Worm (Caenorhabditis elegans): Measurements from ENCODE around the gene F13E9.16.

F13E9.16 gene

DNA sequence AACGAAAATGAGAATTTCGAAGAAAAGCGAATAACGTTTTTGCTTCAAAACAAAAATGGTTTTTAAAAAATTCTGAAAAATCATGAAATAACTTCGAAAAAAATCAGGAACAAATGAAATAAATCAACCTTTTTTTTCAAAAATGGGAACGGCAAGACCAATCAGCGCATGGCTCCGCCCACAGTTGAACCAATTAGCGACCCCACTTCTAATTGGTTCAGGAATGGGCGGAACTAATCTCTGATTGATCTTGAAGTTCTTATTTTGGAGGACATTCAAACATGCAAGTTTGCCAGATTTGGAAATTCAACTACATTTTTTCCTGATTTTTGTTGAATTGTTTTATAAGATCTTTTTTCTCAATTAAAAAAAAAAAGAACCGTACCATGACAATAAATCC lies 31.2 kb downstream of the F13E9.16 start:
- TF ChIP-seq lin-13 (GFP tag; optimal IDR thresholded peaks at IDR 0.05) = no peak

DNA sequence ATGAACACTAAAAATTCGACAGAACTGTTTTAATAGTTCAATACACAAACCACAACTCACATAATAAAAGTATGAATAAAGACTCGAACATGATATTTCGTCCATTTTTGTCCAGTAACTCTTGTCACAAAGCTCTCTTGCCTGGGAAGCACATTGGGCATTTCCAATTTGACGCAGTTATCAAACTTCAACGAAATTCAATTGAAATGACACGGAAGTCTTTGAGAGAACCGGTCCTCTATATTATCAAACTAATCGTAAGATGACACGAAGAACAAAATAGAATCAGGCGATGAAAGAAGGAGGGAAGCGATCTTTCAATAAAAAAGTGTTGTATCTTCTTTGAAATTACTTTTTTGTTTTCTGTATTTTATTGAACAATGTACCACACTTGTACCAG lies 32.1 kb downstream of the F13E9.16 start, which contains the start of gene T11G6.3:
T11G6.3 (minus strand) TSS at position 189 of the 400 bp plus-strand sequence.
- no peak for TF ChIP-seq unc-55 (GFP tag; optimal IDR thresholded peaks at IDR 0.05)
- peak; percentile 25 for TF ChIP-seq nhr-25 (tag; optimal IDR thresholded peaks at IDR 0.05)

- TF ChIP-seq snpc-4 (tag; optimal IDR thresholded peaks at IDR 0.05) = no peak
- no peak for TF ChIP-seq C34F6.9 (tag; optimal IDR thresholded peaks at IDR 0.05)
- no peak for TF ChIP-seq ztf-11 (tag; optimal IDR thresholded peaks at IDR 0.05)
- TF ChIP-seq aly-2 (tag; optimal IDR thresholded peaks at IDR 0.05) = no peak
- TF ChIP-seq lin-13 (GFP tag; optimal IDR thresholded peaks at IDR 0.05) = no peak
Observed at ce11 chrIV:10854042-10854441, 33.1 kb downstream of the F13E9.16 start.

- no peak for TF ChIP-seq peb-1 (tag; optimal IDR thresholded peaks at IDR 0.05)
- peak; percentile 23 for TF ChIP-seq fos-1 (tag; optimal IDR thresholded peaks at IDR 0.05)
- TF ChIP-seq blmp-1 (tag; optimal IDR thresholded peaks at IDR 0.05; ENCODE audit: insufficient read depth) = peak; percentile 56
- TF ChIP-seq lin-13 (GFP tag; optimal IDR thresholded peaks at IDR 0.05) = no peak
- TF ChIP-seq crh-2 (tag; optimal IDR thresholded peaks at IDR 0.05) = peak; percentile 29
- no peak for TF ChIP-seq ceh-82 (tag; optimal IDR thresholded peaks at IDR 0.05)
- peak; percentile 2 for TF ChIP-seq nhr-129 (tag; optimal IDR thresholded peaks at IDR 0.05)
- TF ChIP-seq lsy-2 (tag; optimal IDR thresholded peaks at IDR 0.05) = peak in 1 of 2 experiments; percentile 45
- TF ChIP-seq C34F6.9 (tag; optimal IDR thresholded peaks at IDR 0.05) = peak; percentile 46
- no peak for TF ChIP-seq nhr-237 (tag; optimal IDR thresholded peaks at IDR 0.05)
- TF ChIP-seq skn-1 (tag; optimal IDR thresholded peaks at IDR 0.05) = no peak
- no peak for TF ChIP-seq unc-39 (tag; optimal IDR thresholded peaks at IDR 0.05)
- TF ChIP-seq unc-62 (GFP tag; optimal IDR thresholded peaks at IDR 0.05) = no peak
- no peak for TF ChIP-seq Y55F3AM.14 (GFP tag; optimal IDR thresholded peaks at IDR 0.05)
- no peak for TF ChIP-seq ama-1 (optimal IDR thresholded peaks at IDR 0.05)
- TF ChIP-seq aly-2 (tag; optimal IDR thresholded peaks at IDR 0.05) = no peak
- no peak for TF ChIP-seq lin-39 (tag; optimal IDR thresholded peaks at IDR 0.05)
- TF ChIP-seq ztf-4 (tag; optimal IDR thresholded peaks at IDR 0.05) = no peak
- peak; percentile 54 for TF ChIP-seq unc-55 (GFP tag; optimal IDR thresholded peaks at IDR 0.05)
Observed at ce11 chrIV:10852403-10852802, 34.8 kb downstream of the F13E9.16 start.

ce11 chrIV:10851833-10852232 lies 35.4 kb downstream of the F13E9.16 start, which contains the start of gene T11G6.4:
Gene T11G6.4 (minus strand): TSS chrIV:10851933.
- TF ChIP-seq C34F6.9 (tag; optimal IDR thresholded peaks at IDR 0.05) (no peak), ama-1 (optimal IDR thresholded peaks at IDR 0.05) (no peak), dmd-4 (tag; optimal IDR thresholded peaks at IDR 0.05) (no peak), nhr-237 (tag; optimal IDR thresholded peaks at IDR 0.05) (no peak), lin-11 (tag; optimal IDR thresholded peaks at IDR 0.05) (no peak), skn-1 (tag; optimal IDR thresholded peaks at IDR 0.05) (no peak), nhr-12 (tag; optimal IDR thresholded peaks at IDR 0.05) (no peak), nhr-23 (tag; optimal IDR thresholded peaks at IDR 0.05) (no peak), lsy-2 (tag; optimal IDR thresholded peaks at IDR 0.05) (no peak), unc-39 (tag; optimal IDR thresholded peaks at IDR 0.05) (no peak), alr-1 (tag; optimal IDR thresholded peaks at IDR 0.05) (no peak), egl-27 (tag; optimal IDR thresholded peaks at IDR 0.05) (no peak), nhr-21 (tag; optimal IDR thresholded peaks at IDR 0.05) (no peak), aly-2 (tag; optimal IDR thresholded peaks at IDR 0.05) (no peak), nhr-129 (tag; optimal IDR thresholded peaks at IDR 0.05) (no peak)

ce11 chrIV:10851136-10851535 lies 36.0 kb downstream of the F13E9.16 start:
- no peak for TF ChIP-seq ztf-4 (tag; optimal IDR thresholded peaks at IDR 0.05)
- no peak for TF ChIP-seq dmd-4 (tag; optimal IDR thresholded peaks at IDR 0.05)
- no peak for TF ChIP-seq sma-9 (GFP tag; optimal IDR thresholded peaks at IDR 0.05)
- no peak for TF ChIP-seq sma-9 (tag; optimal IDR thresholded peaks at IDR 0.05)
- no peak for TF ChIP-seq snpc-4 (tag; optimal IDR thresholded peaks at IDR 0.05)
- TF ChIP-seq ztf-11 (tag; optimal IDR thresholded peaks at IDR 0.05) = no peak
- no peak for TF ChIP-seq peb-1 (tag; optimal IDR thresholded peaks at IDR 0.05)
- TF ChIP-seq nhr-77 (tag; optimal IDR thresholded peaks at IDR 0.05) = no peak
- TF ChIP-seq F13H6.1 (tag; optimal IDR thresholded peaks at IDR 0.05) = no peak
- TF ChIP-seq nhr-23 (tag; optimal IDR thresholded peaks at IDR 0.05) = no peak
- TF ChIP-seq ama-1 (optimal IDR thresholded peaks at IDR 0.05) = no peak
- no peak for TF ChIP-seq elt-3 (tag; optimal IDR thresholded peaks at IDR 0.05)
- no peak for TF ChIP-seq unc-39 (tag; optimal IDR thresholded peaks at IDR 0.05)
- TF ChIP-seq ZK546.5 (tag; optimal IDR thresholded peaks at IDR 0.05) = no peak
- no peak for TF ChIP-seq nhr-11 (tag; optimal IDR thresholded peaks at IDR 0.05)
- TF ChIP-seq skn-1 (tag; optimal IDR thresholded peaks at IDR 0.05) = no peak
- no peak for TF ChIP-seq lin-39 (tag; optimal IDR thresholded peaks at IDR 0.05)
- no peak for TF ChIP-seq ceh-82 (tag; optimal IDR thresholded peaks at IDR 0.05)
- TF ChIP-seq aly-2 (tag; optimal IDR thresholded peaks at IDR 0.05) = no peak

All from whole organism, L2 larva.